Worm (Caenorhabditis elegans) whole organism, L3 larva: Measurements from ENCODE around the gene pld-1.

Experiments
- R02D3.7 ChIP-seq: fragments of 150-350 bp; optimal IDR thresholded peaks from 2 replicates; lab custom pipeline; 2014; ENCODE audit warnings: missing biosample characterization, missing genetic modification characterization
- ZK546.5 ChIP-seq: sonication (generic microtip); optimal IDR thresholded peaks from 2 replicates; lab custom pipeline; 2017; ENCODE audit warnings: missing biosample characterization, missing genetic modification characterization
- ceh-9 ChIP-seq: sonication (generic microtip); optimal IDR thresholded peaks from 2 replicates; lab custom pipeline; 2018; ENCODE audit warnings: missing biosample characterization, missing genetic modification characterization
- eor-1 ChIP-seq, 2 experiments: fragments of 150-350 bp; optimal IDR thresholded peaks; 2 replicates each; lab custom pipeline; 2014 to 2018; ENCODE audit warnings: missing biosample characterization in 2 of 2, missing genetic modification characterization in 2 of 2
- fkh-10 ChIP-seq: sonication (generic microtip); optimal IDR thresholded peaks from 2 replicates; lab custom pipeline; 2017; ENCODE audit warnings: missing biosample characterization, missing genetic modification reagents, missing genetic modification characterization
- fos-1 ChIP-seq: fragments of 150-350 bp; optimal IDR thresholded peaks from 2 replicates; lab custom pipeline; 2014; ENCODE audit warnings: missing biosample characterization, missing genetic modification characterization
- mdl-1 ChIP-seq: fragments of 150-350 bp; optimal IDR thresholded peaks from 2 replicates; lab custom pipeline; 2014; ENCODE audit warnings: missing biosample characterization, missing genetic modification characterization
- nhr-11 ChIP-seq: fragments of 150-350 bp; optimal IDR thresholded peaks from 2 replicates; lab custom pipeline; 2014; ENCODE audit warnings: missing biosample characterization, missing genetic modification characterization
- nhr-237 ChIP-seq: fragments of 150-350 bp; optimal IDR thresholded peaks from 2 replicates; lab custom pipeline; 2014; ENCODE audit warnings: missing biosample characterization, missing genetic modification characterization
- nhr-67 ChIP-seq: fragments of 150-350 bp; optimal IDR thresholded peaks from 2 replicates; lab custom pipeline; 2014; ENCODE audit warnings: missing biosample characterization, missing genetic modification characterization
- pqm-1 ChIP-seq: fragments of 150-350 bp; optimal IDR thresholded peaks from 2 replicates; lab custom pipeline; 2017; ENCODE audit warnings: missing biosample characterization, missing genetic modification characterization, inconsistent platforms
- snpc-4 ChIP-seq: fragments of 150-350 bp; optimal IDR thresholded peaks from 2 replicates; lab custom pipeline; 2014; ENCODE audit warnings: missing biosample characterization, missing genetic modification characterization
- unc-62 ChIP-seq: fragments of 150-350 bp; sonication (generic microtip); optimal IDR thresholded peaks from 4 replicates; lab custom pipeline; 2014; ENCODE audit warnings: missing biosample characterization, missing genetic modification reagents, missing genetic modification characterization
- ztf-4 ChIP-seq: fragments of 150-350 bp; optimal IDR thresholded peaks from 2 replicates; lab custom pipeline; 2014; ENCODE audit warnings: missing biosample characterization, missing genetic modification characterization

DNA sequence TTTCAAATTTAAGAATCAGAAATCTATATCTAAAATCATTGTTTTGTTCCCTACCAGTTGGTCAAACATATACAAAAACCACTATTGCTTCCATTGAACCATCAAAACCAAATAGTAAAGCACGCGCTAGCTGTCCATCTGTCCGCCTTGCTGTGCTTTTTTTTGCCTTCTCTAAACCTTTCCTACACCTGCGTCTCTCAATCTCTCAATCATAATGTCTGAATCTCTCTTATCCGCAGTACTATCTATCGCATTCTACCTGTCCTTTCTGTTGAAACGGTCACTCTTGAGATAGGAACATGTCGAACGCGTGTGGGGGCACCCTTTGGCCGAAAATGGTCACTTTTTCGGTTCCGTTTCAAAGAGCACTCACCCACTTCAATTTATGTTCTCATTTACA is 44.2 kb downstream of the pld-1 start:
- TF ChIP-seq pqm-1 (tag; lab: Kevin White, UChicago) = no peak
- TF ChIP-seq fkh-10 (GFP tag; lab: Kevin White, UChicago) = no peak
- TF ChIP-seq R02D3.7 (tag; lab: Kevin White, UChicago) = no peak
- TF ChIP-seq fos-1 = no peak
- TF ChIP-seq mdl-1 (tag; lab: Kevin White, UChicago) = no peak
- TF ChIP-seq unc-62 (GFP tag; lab: Kevin White, UChicago) = no peak
- no peak for TF ChIP-seq eor-1 (tag; optimal IDR thresholded peaks at IDR 0.05; lab: Kevin White, UChicago)
- TF ChIP-seq ztf-4 (tag; lab: Kevin White, UChicago) = no peak
- TF ChIP-seq nhr-11 (tag; lab: Kevin White, UChicago) = no peak
- no peak for TF ChIP-seq nhr-67 (tag; lab: Kevin White, UChicago)
- no peak for TF ChIP-seq snpc-4 (tag; lab: Kevin White, UChicago)
- no peak for TF ChIP-seq ceh-9 (tag; lab: Kevin White, UChicago)
- TF ChIP-seq nhr-237 (tag; lab: Kevin White, UChicago) = no peak
- no peak for TF ChIP-seq ZK546.5 (tag; lab: Kevin White, UChicago)
